Fruit fly (Drosophila melanogaster) whole organism, embryonic: ENCODE measurements around the gene IntS4.

Source experiments
- B-H2 ChIP-seq: fragments of 200-800 bp; sonication (Bioruptor generic); optimal IDR thresholded peaks from 2 replicates; lab custom pipeline; 2018; ENCODE audit warnings: missing biosample characterization, mild to moderate bottlenecking, missing genetic modification characterization
- BtbVII ChIP-seq: fragments of 200-800 bp; sonication (Bioruptor generic); optimal IDR thresholded peaks from 3 replicates; lab custom pipeline; 2017; ENCODE audit warnings: missing biosample characterization, mild to moderate bottlenecking, missing genetic modification characterization
- CG10366 ChIP-seq: fragments of 200-800 bp; sonication (Bioruptor generic); IDR thresholded peaks from 2 replicates; pipeline ENCODE4 v1.3.6; 2022; ENCODE audit warnings: missing biosample characterization, missing genetic modification characterization
- CG10431 ChIP-seq: fragments of 200-800 bp; sonication (Bioruptor generic); optimal IDR thresholded peaks from 3 replicates; lab custom pipeline; 2018; ENCODE audit warnings: missing biosample characterization, mild to moderate bottlenecking, missing genetic modification characterization
- CG10543 ChIP-seq: fragments of 200-800 bp; sonication (Bioruptor generic); optimal IDR thresholded peaks from 3 replicates; lab custom pipeline; 2017; ENCODE audit warnings: missing biosample characterization, mild to moderate bottlenecking, missing genetic modification characterization, moderate library complexity
- CG10565 ChIP-seq: fragments of 200-800 bp; sonication (Bioruptor generic); optimal IDR thresholded peaks from 3 replicates; lab custom pipeline; 2016; ENCODE audit warnings: missing biosample characterization, mild to moderate bottlenecking, missing genetic modification characterization
- CG12071 ChIP-seq: fragments of 200-800 bp; sonication (Bioruptor generic); optimal IDR thresholded peaks from 3 replicates; lab custom pipeline; 2018; ENCODE audit warnings: missing biosample characterization, mild to moderate bottlenecking, missing genetic modification characterization
- CG1233 ChIP-seq: fragments of 200-800 bp; sonication (Bioruptor generic); optimal IDR thresholded peaks from 4 replicates; lab custom pipeline; 2018; ENCODE audit warnings: missing biosample characterization, mild to moderate bottlenecking, missing genetic modification characterization
- CG12391 ChIP-seq: fragments of 200-800 bp; sonication (Bioruptor generic); optimal IDR thresholded peaks from 3 replicates; lab custom pipeline; 2018; ENCODE audit warnings: missing biosample characterization, mild to moderate bottlenecking, missing genetic modification characterization, moderate library complexity
- CG1602 ChIP-seq: fragments of 200-800 bp; sonication (Bioruptor generic); optimal IDR thresholded peaks from 3 replicates; lab custom pipeline; 2016; ENCODE audit warnings: missing biosample characterization, missing genetic modification characterization
- CG18764 ChIP-seq: fragments of 200-800 bp; sonication (Bioruptor generic); optimal IDR thresholded peaks from 3 replicates; lab custom pipeline; 2016; ENCODE audit warnings: missing biosample characterization, missing genetic modification characterization
- CG31441 ChIP-seq: fragments of 200-800 bp; sonication (Bioruptor generic); IDR thresholded peaks from 2 replicates; pipeline ENCODE4 v1.3.6; 2022; ENCODE audit warnings: missing biosample characterization, missing genetic modification characterization
- CG32767 ChIP-seq: fragments of 200-800 bp; sonication (Bioruptor generic); IDR thresholded peaks from 2 replicates; pipeline ENCODE4 v1.3.6; 2022; ENCODE audit warnings: missing biosample characterization, missing genetic modification characterization
- CG34422 ChIP-seq: fragments of 200-800 bp; sonication (Bioruptor generic); IDR thresholded peaks from 3 replicates; pipeline ENCODE4 v1.3.6; 2022; ENCODE audit warnings: missing biosample characterization, missing genetic modification characterization
- CG4282 ChIP-seq: fragments of 200-800 bp; sonication (Bioruptor generic); optimal IDR thresholded peaks from 2 replicates; lab custom pipeline; 2016; ENCODE audit warnings: missing biosample characterization, missing genetic modification characterization
- CG4404 ChIP-seq: fragments of 200-800 bp; sonication (Bioruptor generic); IDR thresholded peaks from 2 replicates; pipeline ENCODE4 v1.3.6; 2022; ENCODE audit warnings: missing biosample characterization, missing genetic modification characterization
- CG4854 ChIP-seq: fragments of 200-800 bp; sonication (Bioruptor generic); optimal IDR thresholded peaks from 2 replicates; lab custom pipeline; 2016; ENCODE audit warnings: missing biosample characterization, missing genetic modification characterization, inconsistent platforms
- CG6175 ChIP-seq: fragments of 200-800 bp; sonication (Bioruptor generic); IDR thresholded peaks from 3 replicates; pipeline ENCODE4 v1.3.6; 2022; ENCODE audit warnings: missing biosample characterization, missing genetic modification characterization
- CG8924 ChIP-seq: fragments of 200-800 bp; optimal IDR thresholded peaks from 3 replicates; lab custom pipeline; 2019; ENCODE audit warnings: missing biosample characterization, mild to moderate bottlenecking, missing genetic modification characterization, moderate library complexity
- CHES-1-like ChIP-seq: fragments of 200-800 bp; sonication (Bioruptor generic); optimal IDR thresholded peaks from 2 replicates; lab custom pipeline; 2016; ENCODE audit warnings: missing biosample characterization, missing genetic modification characterization
- Dip3 ChIP-seq: fragments of 200-800 bp; sonication (Bioruptor generic); optimal IDR thresholded peaks from 3 replicates; lab custom pipeline; 2016; ENCODE audit warnings: missing biosample characterization, missing genetic modification characterization
- Dp ChIP-seq: fragments of 200-800 bp; sonication (Bioruptor generic); optimal IDR thresholded peaks from 2 replicates; lab custom pipeline; 2018; ENCODE audit warnings: missing biosample characterization, mild to moderate bottlenecking, missing genetic modification characterization, moderate library complexity
- GATAe ChIP-seq: fragments of 200-800 bp; sonication (Bioruptor generic); conservative IDR thresholded peaks from 2 replicates; pipeline ENCODE4 v1.3.6; 2022; ENCODE audit warnings: missing biosample characterization, missing genetic modification characterization
- H2.0 ChIP-seq: fragments of 200-800 bp; sonication (Bioruptor generic); IDR thresholded peaks from 2 replicates; pipeline ENCODE4 v1.3.6; 2022; ENCODE audit warnings: missing biosample characterization, missing genetic modification characterization
- Neu2 ChIP-seq: fragments of 200-800 bp; sonication (Bioruptor generic); optimal IDR thresholded peaks from 3 replicates; lab custom pipeline; 2016; ENCODE audit warnings: missing biosample characterization, missing genetic modification characterization, borderline replicate concordance
- Sry-β ChIP-seq: fragments of 200-800 bp; sonication (Bioruptor generic); optimal IDR thresholded peaks from 2 replicates; lab custom pipeline; 2018; ENCODE audit warnings: missing biosample characterization, mild to moderate bottlenecking, missing genetic modification characterization, moderate library complexity
- Xbp1 ChIP-seq: fragments of 200-800 bp; sonication (Bioruptor generic); optimal IDR thresholded peaks from 3 replicates; lab custom pipeline; 2016; ENCODE audit warnings: missing biosample characterization, mild to moderate bottlenecking, missing genetic modification characterization
- ab ChIP-seq: fragments of 200-800 bp; sonication (Bioruptor generic); optimal IDR thresholded peaks from 2 replicates; lab custom pipeline; 2016; ENCODE audit warnings: missing biosample characterization, missing genetic modification characterization
- bsh ChIP-seq, 2 experiments: fragments of 200-800 bp; sonication (Bioruptor generic); optimal IDR thresholded peaks; 2 replicates each; lab custom pipeline; 2017 to 2018; ENCODE audit warnings: mild to moderate bottlenecking in 2 of 2, missing biosample characterization in 2 of 2, missing genetic modification characterization in 2 of 2, moderate library complexity in 1 of 2
- chif ChIP-seq, 2 experiments: fragments of 200-800 bp; sonication (Bioruptor generic); optimal IDR thresholded peaks; 3 replicates each; lab custom pipeline; 2016; ENCODE audit warnings: missing biosample characterization in 2 of 2, missing genetic modification characterization in 2 of 2
- chinmo ChIP-seq: fragments of 200-800 bp; sonication (Bioruptor generic); IDR thresholded peaks from 4 replicates; pipeline ENCODE4 v1.3.6; 2022; ENCODE audit warnings: missing biosample characterization, missing genetic modification characterization; ENCODE audit not compliant: partially characterized antibody
- ems ChIP-seq: fragments of 200-800 bp; sonication (Bioruptor generic); optimal IDR thresholded peaks from 3 replicates; lab custom pipeline; 2016; ENCODE audit warnings: missing biosample characterization, missing genetic modification characterization
- eve ChIP-seq, 2 experiments: fragments of >200 bp; optimal IDR thresholded peaks; 2 replicates each; lab custom pipeline; 2017; ENCODE audit warnings: missing biosample characterization in 2 of 2, missing genetic modification characterization in 2 of 2
- ewg ChIP-seq: fragments of 200-800 bp; sonication (Bioruptor generic); optimal IDR thresholded peaks from 3 replicates; lab custom pipeline; 2017; ENCODE audit warnings: mild to moderate bottlenecking, missing biosample characterization, missing genetic modification reagents, missing genetic modification characterization
- fd3F ChIP-seq: fragments of 200-800 bp; sonication (Bioruptor generic); optimal IDR thresholded peaks from 2 replicates; lab custom pipeline; 2018; ENCODE audit warnings: missing biosample characterization, mild to moderate bottlenecking, missing genetic modification characterization, moderate library complexity
- gce ChIP-seq: fragments of 200-800 bp; sonication (Bioruptor generic); IDR thresholded peaks from 3 replicates; pipeline ENCODE4 v1.3.6; 2022; ENCODE audit warnings: missing biosample characterization, missing genetic modification characterization
- hth ChIP-seq: fragments of >200 bp; optimal IDR thresholded peaks from 2 replicates; lab custom pipeline; 2017; ENCODE audit warnings: inconsistent platforms
- lola ChIP-seq, 3 experiments: fragments of >200 bp in 2 of 3; fragments of 200-800 bp in 1 of 3; sonication (Bioruptor generic) in 1 of 3; optimal IDR thresholded peaks; 2 replicates each; lab custom pipeline; 2017 to 2019; ENCODE audit warnings: missing biosample characterization in 3 of 3, missing genetic modification characterization in 3 of 3, mild to moderate bottlenecking in 1 of 3, moderate library complexity in 1 of 3
- org-1 ChIP-seq: fragments of 200-800 bp; sonication (Bioruptor generic); optimal IDR thresholded peaks from 2 replicates; lab custom pipeline; 2017; ENCODE audit warnings: missing biosample characterization, missing genetic modification characterization
- sens-2 ChIP-seq: fragments of 200-800 bp; sonication (Bioruptor generic); IDR thresholded peaks from 2 replicates; pipeline ENCODE4 v1.3.6; 2022; ENCODE audit warnings: missing biosample characterization, missing genetic modification characterization
- sisA ChIP-seq: fragments of 200-800 bp; sonication (Bioruptor generic); IDR thresholded peaks from 2 replicates; pipeline ENCODE4 v1.3.6; 2022; ENCODE audit warnings: missing biosample characterization, missing genetic modification characterization
- tx ChIP-seq: fragments of 200-800 bp; sonication (Bioruptor generic); optimal IDR thresholded peaks from 2 replicates; lab custom pipeline; 2016; ENCODE audit warnings: missing biosample characterization, missing genetic modification characterization

Gene IntS4

dm6 chrX:8574672-8575350 lies 16.2 kb upstream of the IntS4 start (continued):
- TF ChIP-seq B-H2 = no peak
- TF ChIP-seq lola (GFP tag; optimal IDR thresholded peaks at IDR 0.05; lab: Kevin White, UChicago) = no peak
- no peak for TF ChIP-seq CG18764 (GFP tag; lab: Kevin White, UChicago)
- TF ChIP-seq CG1233 (GFP tag; lab: Kevin White, UChicago) = no peak
- peak; percentile 44 for TF ChIP-seq BtbVII
- TF ChIP-seq CG4404 = no peak
- TF ChIP-seq hth (lab: Kevin White, UChicago) = no peak
- 0 out of 3 replicates have a peak, but pooled peaks have one; percentile 35 for TF ChIP-seq CG34422 (GFP tag; lab: Robert Waterston, UW)
- no peak for TF ChIP-seq CG31441 (GFP tag; lab: Robert Waterston, UW)
- TF ChIP-seq tx (GFP tag; lab: Kevin White, UChicago) = peak; percentile 13
- TF ChIP-seq CG12391 (tag; lab: Kevin White, UChicago) = peak; percentile 52
- no peak for TF ChIP-seq gce
- peak in 1 of 2 experiments; percentile 8 for TF ChIP-seq bsh (GFP tag; optimal IDR thresholded peaks at IDR 0.05; lab: Kevin White, UChicago)
- peak in 1 of 2 experiments; percentile 88 for TF ChIP-seq eve (GFP tag; optimal IDR thresholded peaks at IDR 0.05; lab: Kevin White, UChicago)
- peak in 1 of 2 experiments; percentile 3 for TF ChIP-seq chif (GFP tag; optimal IDR thresholded peaks at IDR 0.05; lab: Kevin White, UChicago)
- TF ChIP-seq Neu2 (GFP tag; lab: Kevin White, UChicago) = no peak
- no peak for TF ChIP-seq ewg (GFP tag; lab: Kevin White, UChicago)
- TF ChIP-seq Sry-β (GFP tag; lab: Kevin White, UChicago) = no peak
- TF ChIP-seq CG1602 = no peak
- TF ChIP-seq CG32767 (GFP tag; lab: Robert Waterston, UW) = no peak
- TF ChIP-seq CG12071 (GFP tag; lab: Kevin White, UChicago) = peak; percentile 4
- TF ChIP-seq ems (GFP tag; lab: Kevin White, UChicago) = peak; percentile 39
- TF ChIP-seq CHES-1-like (GFP tag; lab: Kevin White, UChicago) = peak; percentile 46
- no peak for TF ChIP-seq CG10565 (GFP tag; lab: Kevin White, UChicago)
- TF ChIP-seq Dip3 (GFP tag; lab: Kevin White, UChicago) = no peak
- TF ChIP-seq GATAe (GFP tag; lab: Robert Waterston, UW) = peak; percentile 95
- TF ChIP-seq CG6175 (GFP tag; lab: Robert Waterston, UW) = no peak
- no peak for TF ChIP-seq CG10543 (GFP tag; lab: Kevin White, UChicago)
- peak; percentile 41 for TF ChIP-seq CG8924 (tag; lab: Kevin White, UChicago)
- peak; percentile 76; the same call in 3 of the 4 replicates for TF ChIP-seq chinmo (GFP tag; lab: Robert Waterston, UW)
- no peak for TF ChIP-seq sisA (GFP tag; lab: Robert Waterston, UW)
- TF ChIP-seq Dp (GFP tag; lab: Kevin White, UChicago) = no peak
- no peak for TF ChIP-seq ab
- TF ChIP-seq CG10366 (GFP tag; lab: Robert Waterston, UW) = peak; percentile 10; the same call in 1 of the 2 replicates
- peak; percentile 5 for TF ChIP-seq Xbp1 (GFP tag; lab: Kevin White, UChicago)
- TF ChIP-seq org-1 (GFP tag; lab: Kevin White, UChicago) = peak; percentile 44
- TF ChIP-seq H2.0 = 0 out of 2 replicates have a peak, but pooled peaks have one; percentile 31
- no peak for TF ChIP-seq CG10431 (GFP tag; lab: Kevin White, UChicago)
- no peak for TF ChIP-seq CG4282 (GFP tag; lab: Kevin White, UChicago)
- no peak for TF ChIP-seq CG4854 (GFP tag; lab: Kevin White, UChicago)
- TF ChIP-seq fd3F = peak; percentile 13
- no peak for TF ChIP-seq sens-2 (GFP tag; lab: Robert Waterston, UW)
